Worm (Caenorhabditis elegans): ENCODE data around the gene T01B7.5.
A peak's percentile ranks its signal among the peaks of the same experiment; 100 is the strongest.

- peak; percentile 26 for TF ChIP-seq lin-11 (tag; optimal IDR thresholded peaks at IDR 0.05)
- no peak for TF ChIP-seq elt-3 (tag; optimal IDR thresholded peaks at IDR 0.05)
- no peak for TF ChIP-seq unc-62 (GFP tag; optimal IDR thresholded peaks at IDR 0.05)
- TF ChIP-seq sma-3 (GFP tag; optimal IDR thresholded peaks at IDR 0.05): no peak
- no peak for TF ChIP-seq lin-39 (tag; optimal IDR thresholded peaks at IDR 0.05)
- no peak for TF ChIP-seq blmp-1 (tag; optimal IDR thresholded peaks at IDR 0.05; ENCODE audit: insufficient read depth)
- no peak for TF ChIP-seq mdl-1 (tag; optimal IDR thresholded peaks at IDR 0.05)
- TF ChIP-seq ama-1 (optimal IDR thresholded peaks at IDR 0.05): no peak
- TF ChIP-seq ceh-16 (tag; optimal IDR thresholded peaks at IDR 0.05): no peak
- no peak for TF ChIP-seq nhr-237 (tag; optimal IDR thresholded peaks at IDR 0.05)
These were observed 26.3 kb downstream of the T01B7.5 start for ce11 chrII:8742972-8743371.
